Worm (Caenorhabditis elegans) whole organism, midembryonic: ENCODE measurements around the gene str-45.

Source experiments
- T22C8.4 ChIP-seq: fragments of 200-800 bp; sonication (Bioruptor generic); IDR thresholded peaks from 2 replicates; pipeline ENCODE4 v1.3.6; 2022; ENCODE audit warnings: missing genetic modification characterization, missing compliant biosample characterization
- cog-1 ChIP-seq: sonication (generic microtip); optimal IDR thresholded peaks from 2 replicates; lab custom pipeline; 2016; ENCODE audit warnings: missing genetic modification characterization, missing compliant biosample characterization
- flt-1 ChIP-seq: fragments of 200-800 bp; sonication (Bioruptor generic); IDR thresholded peaks from 2 replicates; pipeline ENCODE4 v1.3.6; 2022; ENCODE audit warnings: missing genetic modification characterization, missing compliant biosample characterization
- klf-2 ChIP-seq: fragments of 200-800 bp; sonication (Bioruptor generic); conservative IDR thresholded peaks from 2 replicates; pipeline ENCODE4 v1.3.6; 2022; ENCODE audit warnings: missing genetic modification reagents, missing genetic modification characterization, missing compliant biosample characterization
- med-1 ChIP-seq: sonication (generic microtip); optimal IDR thresholded peaks from 2 replicates; lab custom pipeline; 2017; ENCODE audit warnings: missing genetic modification characterization, mild to moderate bottlenecking, missing compliant biosample characterization, antibody characterized with exemption, missing genetic modification reagents; ENCODE audit not compliant: insufficient read depth
- ref-1 ChIP-seq: fragments of 200-800 bp; sonication (Bioruptor generic); conservative IDR thresholded peaks from 2 replicates; pipeline ENCODE4 v1.3.6; 2022; ENCODE audit warnings: missing genetic modification reagents, missing genetic modification characterization, missing compliant biosample characterization
- tab-1 ChIP-seq: fragments of 200-800 bp; sonication (Bioruptor generic); IDR thresholded peaks from 2 replicates; pipeline ENCODE4 v1.3.6; 2022; ENCODE audit warnings: missing genetic modification characterization, missing compliant biosample characterization
- ztf-23 ChIP-seq: fragments of 200-800 bp; sonication (Bioruptor generic); IDR thresholded peaks from 2 replicates; pipeline ENCODE4 v1.3.6; 2022; ENCODE audit warnings: missing genetic modification reagents, missing genetic modification characterization, missing compliant biosample characterization
- ztf-29 ChIP-seq: fragments of 200-800 bp; sonication (Bioruptor generic); IDR thresholded peaks from 2 replicates; pipeline ENCODE4 v1.3.6; 2022; ENCODE audit warnings: missing genetic modification reagents, missing genetic modification characterization, missing compliant biosample characterization

ce11 chrV:15197955-15198354 is 39.2 kb downstream of the str-45 start, which contains the start of gene srw-1:
- TF ChIP-seq klf-2 (GFP tag; lab: Robert Waterston, UW), result no peak
- TF ChIP-seq cog-1, result no peak
- no peak for TF ChIP-seq flt-1
- no peak for TF ChIP-seq med-1
- no peak for TF ChIP-seq tab-1 (GFP tag; lab: Robert Waterston, UW)
- TF ChIP-seq ztf-29 (GFP tag; lab: Robert Waterston, UW), result no peak
- no peak for TF ChIP-seq ztf-23 (GFP tag; lab: Robert Waterston, UW)
- no peak for TF ChIP-seq ref-1 (GFP tag; lab: Robert Waterston, UW)
- TF ChIP-seq T22C8.4, result no peak
